Worm (Caenorhabditis elegans): ENCODE results near the gene K03B8.8.

Gene K03B8.8

ce11 chrV:11410902-11411561 is at the start of gene K03B8.8, which contains the start of gene grl-3:
Gene K03B8.8, minus strand, starts transcription at chrV:11411002.
Gene grl-3, plus strand, starts transcription at chrV:11411511.
- TF ChIP-seq lin-13 (GFP tag; optimal IDR thresholded peaks at IDR 0.05): no peak
- TF ChIP-seq lsy-2 (tag; optimal IDR thresholded peaks at IDR 0.05): no peak
- no peak for TF ChIP-seq mab-5 (tag; optimal IDR thresholded peaks at IDR 0.05)
- TF ChIP-seq nhr-10 (tag; optimal IDR thresholded peaks at IDR 0.05): no peak
- no peak for TF ChIP-seq gmeb-1 (tag; optimal IDR thresholded peaks at IDR 0.05)
- no peak for TF ChIP-seq elt-1 (tag; optimal IDR thresholded peaks at IDR 0.05)
- no peak for TF ChIP-seq ztf-11 (tag; optimal IDR thresholded peaks at IDR 0.05)
- no peak for TF ChIP-seq unc-39 (tag; optimal IDR thresholded peaks at IDR 0.05)
- no peak for TF ChIP-seq ztf-1 (GFP tag; conservative IDR thresholded peaks at IDR 0.05)
- no peak for TF ChIP-seq ztf-4 (tag; optimal IDR thresholded peaks at IDR 0.05)
- no peak for TF ChIP-seq mdl-1 (tag; optimal IDR thresholded peaks at IDR 0.05)
- TF ChIP-seq alr-1 (tag; optimal IDR thresholded peaks at IDR 0.05): no peak
- no peak for TF ChIP-seq sem-4 (tag; optimal IDR thresholded peaks at IDR 0.05)
- TF ChIP-seq nhr-6 (tag; optimal IDR thresholded peaks at IDR 0.05): no peak
- no peak for TF ChIP-seq lin-11 (tag; optimal IDR thresholded peaks at IDR 0.05)
- no peak for TF ChIP-seq ceh-82 (tag; optimal IDR thresholded peaks at IDR 0.05)
- TF ChIP-seq sma-3 (GFP tag; optimal IDR thresholded peaks at IDR 0.05): no peak
- no peak for TF ChIP-seq ceh-16 (tag; optimal IDR thresholded peaks at IDR 0.05)
- TF ChIP-seq C34F6.9 (tag; optimal IDR thresholded peaks at IDR 0.05): no peak
- no peak for TF ChIP-seq aly-2 (tag; optimal IDR thresholded peaks at IDR 0.05)

- TF ChIP-seq lin-11 (tag; optimal IDR thresholded peaks at IDR 0.05): no peak
- no peak for TF ChIP-seq R02D3.7 (tag; optimal IDR thresholded peaks at IDR 0.05)
- TF ChIP-seq lin-13 (GFP tag; optimal IDR thresholded peaks at IDR 0.05): no peak
- TF ChIP-seq C34F6.9 (tag; optimal IDR thresholded peaks at IDR 0.05): no peak
- no peak for TF ChIP-seq unc-39 (tag; optimal IDR thresholded peaks at IDR 0.05)
- TF ChIP-seq mbf-1 (tag; optimal IDR thresholded peaks at IDR 0.05): no peak
- no peak for TF ChIP-seq egl-27 (tag; optimal IDR thresholded peaks at IDR 0.05)
- TF ChIP-seq unc-55 (GFP tag; optimal IDR thresholded peaks at IDR 0.05): no peak
- TF ChIP-seq lsy-2 (tag; optimal IDR thresholded peaks at IDR 0.05): no peak
- TF ChIP-seq nhr-129 (tag; optimal IDR thresholded peaks at IDR 0.05): no peak
- no peak for TF ChIP-seq aly-2 (tag; optimal IDR thresholded peaks at IDR 0.05)
Observed at ce11 chrV:11459255-11459654, 48.5 kb upstream of the K03B8.8 start, which contains the start of gene T11F9.1. Gene T11F9.1, plus strand, starts transcription at chrV:11459555.

ce11 chrV:11454917-11455316 is 44.1 kb upstream of the K03B8.8 start:
- no peak for TF ChIP-seq mdl-1 (tag; optimal IDR thresholded peaks at IDR 0.05)
- TF ChIP-seq ztf-11 (tag; optimal IDR thresholded peaks at IDR 0.05): no peak
- TF ChIP-seq unc-62 (GFP tag; optimal IDR thresholded peaks at IDR 0.05): no peak
- no peak for TF ChIP-seq R02D3.7 (tag; optimal IDR thresholded peaks at IDR 0.05)
- TF ChIP-seq ztf-4 (tag; optimal IDR thresholded peaks at IDR 0.05): no peak
- no peak for TF ChIP-seq egl-27 (tag; optimal IDR thresholded peaks at IDR 0.05)
- no peak for TF ChIP-seq ZK546.5 (tag; optimal IDR thresholded peaks at IDR 0.05)

ce11 chrV:11450257-11450656 is 39.5 kb upstream of the K03B8.8 start, which contains the start of gene col-156:
Gene col-156, minus strand, starts transcription at chrV:11450357.
- TF ChIP-seq ztf-1 (GFP tag; conservative IDR thresholded peaks at IDR 0.05): no peak
- no peak for TF ChIP-seq zag-1 (tag; optimal IDR thresholded peaks at IDR 0.05)
- TF ChIP-seq nhr-25 (tag; optimal IDR thresholded peaks at IDR 0.05): no peak
- no peak for TF ChIP-seq skn-1 (tag; optimal IDR thresholded peaks at IDR 0.05)
- TF ChIP-seq gmeb-1 (tag; optimal IDR thresholded peaks at IDR 0.05): no peak
- TF ChIP-seq Y55F3AM.14 (GFP tag; optimal IDR thresholded peaks at IDR 0.05): no peak
- TF ChIP-seq egl-27 (tag; optimal IDR thresholded peaks at IDR 0.05): no peak
- no peak for TF ChIP-seq peb-1 (tag; optimal IDR thresholded peaks at IDR 0.05)
- no peak for TF ChIP-seq dmd-4 (tag; optimal IDR thresholded peaks at IDR 0.05)
- TF ChIP-seq mab-5 (tag; optimal IDR thresholded peaks at IDR 0.05): no peak
- no peak for TF ChIP-seq ZK546.5 (tag; optimal IDR thresholded peaks at IDR 0.05)
- TF ChIP-seq C34F6.9 (tag; optimal IDR thresholded peaks at IDR 0.05): no peak
- no peak for TF ChIP-seq mbf-1 (tag; optimal IDR thresholded peaks at IDR 0.05)
- no peak for TF ChIP-seq ama-1 (optimal IDR thresholded peaks at IDR 0.05)
- no peak for TF ChIP-seq nhr-23 (tag; optimal IDR thresholded peaks at IDR 0.05)
- TF ChIP-seq ceh-16 (tag; optimal IDR thresholded peaks at IDR 0.05): no peak
- no peak for TF ChIP-seq ztf-11 (tag; optimal IDR thresholded peaks at IDR 0.05)
- no peak for TF ChIP-seq lin-39 (tag; optimal IDR thresholded peaks at IDR 0.05)
